Worm (Caenorhabditis elegans) whole organism, early embryonic: ENCODE data around the gene T10B5.3.
"Not testable (repeated sequence)": the region's sequence is repeated elsewhere in the genome, so short reads cannot be mapped to it uniquely, and the experiment has no call there.

ENCODE experiments used
- B0310.2 ChIP-seq: sonication (generic microtip); optimal IDR thresholded peaks from 2 replicates; lab custom pipeline; 2016; ENCODE audit warnings: mild to moderate bottlenecking, missing genetic modification characterization, missing compliant biosample characterization
- F13C5.2 ChIP-seq: sonication (generic microtip); optimal IDR thresholded peaks from 2 replicates; lab custom pipeline; 2017; ENCODE audit warnings: mild to moderate bottlenecking, missing genetic modification characterization, inconsistent platforms, missing compliant biosample characterization
- ceh-13 ChIP-seq: fragments of 200-800 bp; sonication (Bioruptor generic); optimal IDR thresholded peaks from 2 replicates; lab custom pipeline; 2018; ENCODE audit warnings: mild to moderate bottlenecking, missing genetic modification characterization, missing compliant biosample characterization
- ceh-36 ChIP-seq: sonication (generic microtip); optimal IDR thresholded peaks from 2 replicates; lab custom pipeline; 2016; ENCODE audit warnings: missing genetic modification characterization, inconsistent platforms, missing compliant biosample characterization
- flt-1 ChIP-seq: fragments of 200-800 bp; sonication (Bioruptor generic); IDR thresholded peaks from 2 replicates; pipeline ENCODE4 v1.3.6; 2022; ENCODE audit warnings: missing genetic modification characterization, missing compliant biosample characterization
- hmbx-1 ChIP-seq: sonication (generic microtip); optimal IDR thresholded peaks from 2 replicates; lab custom pipeline; 2016; ENCODE audit warnings: mild to moderate bottlenecking, missing genetic modification characterization, missing compliant biosample characterization
- hnd-1 ChIP-seq: sonication (generic microtip); optimal IDR thresholded peaks from 2 replicates; lab custom pipeline; 2016; ENCODE audit warnings: missing genetic modification characterization, missing compliant biosample characterization
- pes-1 ChIP-seq: fragments of 200-800 bp; sonication (Bioruptor generic); IDR thresholded peaks from 2 replicates; pipeline ENCODE4 v1.3.6; 2022; ENCODE audit warnings: missing genetic modification reagents, missing genetic modification characterization, missing compliant biosample characterization
- tbx-11 ChIP-seq: fragments of 200-800 bp; sonication (Bioruptor generic); IDR thresholded peaks from 2 replicates; pipeline ENCODE4 v1.3.6; 2022; ENCODE audit warnings: missing genetic modification characterization, missing compliant biosample characterization
- tbx-37 ChIP-seq: fragments of 200-800 bp; sonication (Bioruptor generic); conservative IDR thresholded peaks from 2 replicates; pipeline ENCODE4 v1.3.6; 2022; ENCODE audit warnings: missing genetic modification reagents, missing genetic modification characterization, missing compliant biosample characterization
- tra-4 ChIP-seq: sonication (generic microtip); optimal IDR thresholded peaks from 2 replicates; lab custom pipeline; 2017; ENCODE audit warnings: missing genetic modification characterization, missing compliant biosample characterization

The T10B5.3 gene

ce11 chrV:1820749-1821148 lies 48.8 kb downstream of the T10B5.3 start:
- TF ChIP-seq tbx-37 (GFP tag; lab: Robert Waterston, UW) (no peak), tra-4 (tag; lab: Kevin White, UChicago) (no peak), B0310.2 (tag; lab: Kevin White, UChicago) (no peak), pes-1 (GFP tag; lab: Robert Waterston, UW) (no peak), ceh-13 (GFP tag; lab: Kevin White, UChicago) (no peak)

ce11 chrV:1820016-1820415 lies 49.6 kb downstream of the T10B5.3 start:
- TF ChIP-seq ceh-13 (GFP tag; lab: Kevin White, UChicago): no peak
- TF ChIP-seq hnd-1 (tag; lab: Kevin White, UChicago): no peak
- no peak for TF ChIP-seq hmbx-1 (tag; lab: Kevin White, UChicago)
- no peak for TF ChIP-seq F13C5.2 (tag; lab: Kevin White, UChicago)

- not testable (repeated sequence) for TF ChIP-seq tbx-11 (GFP tag; lab: Robert Waterston, UW); flt-1 (GFP tag; lab: Robert Waterston, UW); ceh-36
These were observed 54.8 kb downstream of the T10B5.3 start, which contains the start of gene Y46H3A.5 for ce11 chrV:1814784-1815183. Gene Y46H3A.5, minus strand, starts transcription at chrV:1814884.
